Fruit fly (Drosophila melanogaster): ENCODE results near the gene CG9806.

The CG9806 gene

DNA sequence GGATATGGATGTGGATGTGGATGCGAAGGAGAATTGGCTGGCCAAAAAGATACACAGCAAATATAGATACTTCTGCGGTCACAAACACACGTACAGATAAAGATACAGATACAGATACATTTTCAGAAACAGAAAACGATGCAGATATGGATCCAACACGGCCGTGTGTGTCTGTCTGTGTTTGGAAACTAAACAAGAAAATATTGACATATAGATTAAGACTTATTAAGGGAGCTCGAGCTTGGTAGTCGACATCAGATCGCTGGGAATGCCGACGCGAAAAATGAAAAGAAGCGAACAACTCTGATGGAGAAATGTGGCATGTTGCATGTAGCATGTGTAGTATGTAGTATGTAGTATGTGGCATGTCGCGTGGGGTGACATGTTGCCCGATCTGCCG, 44.8 kb downstream of the CG9806 start (continued):
- TF ChIP-seq CG12299 (tag; optimal IDR thresholded peaks at IDR 0.05) (peak; percentile 0), C15 (GFP tag; IDR thresholded peaks at IDR 0.05) (no peak), bab2 (GFP tag; optimal IDR thresholded peaks at IDR 0.05) (peak; percentile 38), CG11695 (GFP tag; IDR thresholded peaks at IDR 0.05) (no peak), ssp (GFP tag; IDR thresholded peaks at IDR 0.05) (no peak), CG4360 (GFP tag; IDR thresholded peaks at IDR 0.05) (no peak), CG12071 (GFP tag; optimal IDR thresholded peaks at IDR 0.05) (peak; percentile 53), Sin3A (optimal IDR thresholded peaks at IDR 0.05) (no peak), BEAF-32 (GFP tag; optimal IDR thresholded peaks at IDR 0.05) (no peak), CG8359 (GFP tag; optimal IDR thresholded peaks at IDR 0.05; ENCODE audit: borderline replicate concordance) (peak; percentile 59), YL-1 (GFP tag; optimal IDR thresholded peaks at IDR 0.05) (no peak), CG31441 (GFP tag; IDR thresholded peaks at IDR 0.05) (peak; percentile 28; the same call in 1 of the 2 replicates), CG8388 (GFP tag; optimal IDR thresholded peaks at IDR 0.05) (no peak), vvl (GFP tag; IDR thresholded peaks at IDR 0.05) (no peak), slou (GFP tag; optimal IDR thresholded peaks at IDR 0.05) (no peak), CG6254 (GFP tag; optimal IDR thresholded peaks at IDR 0.05) (peak; percentile 50), cas (GFP tag; IDR thresholded peaks at IDR 0.05) (no peak), chm (GFP tag; IDR thresholded peaks at IDR 0.05) (no peak), ab (GFP tag; optimal IDR thresholded peaks at IDR 0.05) (no peak), B-H1 (GFP tag; IDR thresholded peaks at IDR 0.05) (no peak), CG7928 (GFP tag; optimal IDR thresholded peaks at IDR 0.05) (no peak), CG7372 (GFP tag; IDR thresholded peaks at IDR 0.05) (no peak), fd64A (GFP tag; optimal IDR thresholded peaks at IDR 0.05) (peak; percentile 74), CG13894 (tag; optimal IDR thresholded peaks at IDR 0.05) (no peak), caup (GFP tag; optimal IDR thresholded peaks at IDR 0.05; ENCODE audit: severe bottlenecking) (peak; percentile 22), p53 (GFP tag; optimal IDR thresholded peaks at IDR 0.05) (no peak), CG17912 (GFP tag; optimal IDR thresholded peaks at IDR 0.05) (peak; percentile 29), tgo (GFP tag; IDR thresholded peaks at IDR 0.05) (no peak), HLHmδ (GFP tag; optimal IDR thresholded peaks at IDR 0.05) (no peak), shn (GFP tag; optimal IDR thresholded peaks at IDR 0.05) (no peak), PHDP (tag; optimal IDR thresholded peaks at IDR 0.05) (peak; percentile 64), Lim3 (GFP tag; IDR thresholded peaks at IDR 0.05) (no peak), CG9727 (GFP tag; optimal IDR thresholded peaks at IDR 0.05) (peak; percentile 25), CG32767 (GFP tag; IDR thresholded peaks at IDR 0.05) (no peak), CG33213 (GFP tag; optimal IDR thresholded peaks at IDR 0.05) (no peak), sqz (GFP tag; optimal IDR thresholded peaks at IDR 0.05) (peak; percentile 33), CG4854 (GFP tag; optimal IDR thresholded peaks at IDR 0.05) (no peak), Mad (GFP tag; optimal IDR thresholded peaks at IDR 0.05) (no peak), NK7.1 (GFP tag; optimal IDR thresholded peaks at IDR 0.05) (no peak), Dref (GFP tag; IDR thresholded peaks at IDR 0.05) (no peak), hbn (GFP tag; IDR thresholded peaks at IDR 0.05; ENCODE audit: partially characterized antibody) (no peak), pb (GFP tag; optimal IDR thresholded peaks at IDR 0.05) (no peak), CG1024 (GFP tag; IDR thresholded peaks at IDR 0.05) (no peak), Sry-δ (GFP tag; optimal IDR thresholded peaks at IDR 0.05) (no peak), sens-2 (GFP tag; IDR thresholded peaks at IDR 0.05) (no peak), hkb (optimal IDR thresholded peaks at IDR 0.05) (no peak), hkb (GFP tag; IDR thresholded peaks at IDR 0.05) (peak; percentile 24; the same call in 1 of the 2 replicates), Dip2 (GFP tag; IDR thresholded peaks at IDR 0.05) (no peak), CoRest (tag; optimal IDR thresholded peaks at IDR 0.05) (peak; percentile 16), odd (GFP tag; optimal IDR thresholded peaks at IDR 0.05) (peak; percentile 52), Dip3 (GFP tag; optimal IDR thresholded peaks at IDR 0.05) (no peak), luna (GFP tag; optimal IDR thresholded peaks at IDR 0.05) (no peak), CG15479 (GFP tag; optimal IDR thresholded peaks at IDR 0.05) (peak; percentile 12)
